Worm (Caenorhabditis elegans) whole organism, young adult: Measurements from ENCODE around the gene phb-2.

Source experiments
- Y79H2A.3 ChIP-seq: fragments of 200-800 bp; sonication (Bioruptor generic); conservative IDR thresholded peaks from 2 replicates; pipeline ENCODE4 v1.3.6; 2022; ENCODE audit warnings: missing genetic modification reagents, missing genetic modification characterization, missing compliant biosample characterization
- ama-1 ChIP-seq, 3 experiments: fragments of 150-350 bp in 1 of 3; sonication (generic microtip) in 2 of 3; optimal IDR thresholded peaks; 2 replicates each; lab custom pipeline; 2014 to 2018; ENCODE audit warnings: missing biosample characterization in 2 of 3, missing genetic modification characterization in 2 of 3, missing genetic modification reagents in 2 of 3
- hlh-12 ChIP-seq: sonication (generic microtip); optimal IDR thresholded peaks from 2 replicates; lab custom pipeline; 2016; ENCODE audit warnings: missing genetic modification characterization, missing compliant biosample characterization
- snpc-4 ChIP-seq, 5 experiments: fragments of 150-350 bp in 1 of 5; sonication (generic microtip) in 4 of 5; optimal IDR thresholded peaks; 2 replicates each; lab custom pipeline; 2014 to 2018; ENCODE audit warnings: missing genetic modification characterization in 5 of 5, missing biosample characterization in 3 of 5, antibody characterized with exemption in 2 of 5, mild to moderate bottlenecking in 2 of 5, missing compliant biosample characterization in 2 of 5, missing genotype in 2 of 5, moderate library complexity in 2 of 5, missing genetic modification reagents in 1 of 5

DNA sequence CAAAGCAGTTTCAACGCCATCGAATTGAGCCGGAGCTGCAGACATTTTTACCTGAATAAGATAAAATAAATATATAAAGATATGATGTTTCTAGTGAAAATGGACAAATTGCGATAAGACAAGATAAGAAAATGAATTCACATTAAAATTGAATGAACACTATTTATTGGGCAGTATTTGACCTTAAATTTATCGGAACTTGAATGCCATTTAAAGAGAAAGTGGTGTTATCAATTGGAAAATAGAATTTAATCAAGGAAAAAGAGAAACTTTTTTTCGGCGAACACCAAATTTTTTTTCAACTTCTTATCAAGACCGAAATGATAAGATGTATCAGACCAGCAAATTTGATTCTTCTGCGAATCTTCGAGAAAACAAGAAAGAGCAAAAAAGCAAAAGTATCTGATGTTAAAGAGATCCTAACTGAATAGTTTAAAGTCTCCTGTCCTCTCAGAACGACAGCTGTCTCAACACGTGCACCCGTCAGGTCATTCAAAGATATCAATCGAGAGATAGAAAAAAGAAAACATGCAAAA, 38.9 kb downstream of the phb-2 start, which contains the start of gene upb-1:
- no peak for TF ChIP-seq snpc-4 (GFP tag; optimal IDR thresholded peaks at IDR 0.05; lab: Kevin White, UChicago)
- no peak for TF ChIP-seq snpc-4 (tag; optimal IDR thresholded peaks at IDR 0.05; lab: Kevin White, UChicago)
- no peak for TF ChIP-seq Y79H2A.3 (GFP tag; lab: Robert Waterston, UW)
- TF ChIP-seq hlh-12 (tag; lab: Kevin White, UChicago): no peak
- no peak for TF ChIP-seq ama-1 (optimal IDR thresholded peaks at IDR 0.05; lab: Kevin White, UChicago)
- no peak for TF ChIP-seq ama-1 (GFP tag; optimal IDR thresholded peaks at IDR 0.05; lab: Kevin White, UChicago)
